Worm (Caenorhabditis elegans) whole organism, midembryonic: Measurements from ENCODE around the gene F49F1.9.

ENCODE experiments used
- T22C8.4 ChIP-seq: fragments of 200-800 bp; sonication (Bioruptor generic); IDR thresholded peaks from 2 replicates; pipeline ENCODE4 v1.3.6; 2022; ENCODE audit warnings: missing genetic modification characterization, missing compliant biosample characterization
- cog-1 ChIP-seq: sonication (generic microtip); optimal IDR thresholded peaks from 2 replicates; lab custom pipeline; 2016; ENCODE audit warnings: missing genetic modification characterization, missing compliant biosample characterization
- flt-1 ChIP-seq: fragments of 200-800 bp; sonication (Bioruptor generic); IDR thresholded peaks from 2 replicates; pipeline ENCODE4 v1.3.6; 2022; ENCODE audit warnings: missing genetic modification characterization, missing compliant biosample characterization
- klf-2 ChIP-seq: fragments of 200-800 bp; sonication (Bioruptor generic); conservative IDR thresholded peaks from 2 replicates; pipeline ENCODE4 v1.3.6; 2022; ENCODE audit warnings: missing genetic modification reagents, missing genetic modification characterization, missing compliant biosample characterization
- med-1 ChIP-seq: sonication (generic microtip); optimal IDR thresholded peaks from 2 replicates; lab custom pipeline; 2017; ENCODE audit warnings: missing genetic modification characterization, mild to moderate bottlenecking, missing compliant biosample characterization, antibody characterized with exemption, missing genetic modification reagents; ENCODE audit not compliant: insufficient read depth
- ref-1 ChIP-seq: fragments of 200-800 bp; sonication (Bioruptor generic); conservative IDR thresholded peaks from 2 replicates; pipeline ENCODE4 v1.3.6; 2022; ENCODE audit warnings: missing genetic modification reagents, missing genetic modification characterization, missing compliant biosample characterization
- tab-1 ChIP-seq: fragments of 200-800 bp; sonication (Bioruptor generic); IDR thresholded peaks from 2 replicates; pipeline ENCODE4 v1.3.6; 2022; ENCODE audit warnings: missing genetic modification characterization, missing compliant biosample characterization
- ztf-23 ChIP-seq: fragments of 200-800 bp; sonication (Bioruptor generic); IDR thresholded peaks from 2 replicates; pipeline ENCODE4 v1.3.6; 2022; ENCODE audit warnings: missing genetic modification reagents, missing genetic modification characterization, missing compliant biosample characterization
- ztf-29 ChIP-seq: fragments of 200-800 bp; sonication (Bioruptor generic); IDR thresholded peaks from 2 replicates; pipeline ENCODE4 v1.3.6; 2022; ENCODE audit warnings: missing genetic modification reagents, missing genetic modification characterization, missing compliant biosample characterization

The F49F1.9 gene

DNA sequence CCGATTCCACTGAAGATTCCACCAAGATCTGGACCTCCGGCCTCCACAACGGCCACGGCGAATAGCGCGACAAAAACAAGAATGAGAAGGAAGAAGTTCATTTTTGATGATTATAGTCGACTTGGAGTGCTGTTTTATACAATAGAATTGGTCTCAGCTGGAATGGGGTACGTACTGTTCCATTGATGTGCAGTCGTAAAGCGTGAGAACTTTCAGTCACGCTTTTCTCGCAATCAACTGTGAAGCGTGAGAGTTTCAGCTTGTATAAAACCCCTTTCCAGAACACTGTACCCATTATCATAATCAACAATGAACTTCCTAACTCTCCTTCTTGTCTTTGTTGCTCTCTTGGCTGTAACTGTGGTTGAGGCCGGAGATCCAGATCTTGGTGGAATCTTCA, 21.7 kb downstream of the F49F1.9 start, which contains the start of the genes F49F1.4 and F49F1.2:
TSS of gene F49F1.4 (minus strand) at position 101 of the 400 bp plus-strand sequence.
TSS of gene F49F1.2 (plus strand) at position 310 of the 400 bp plus-strand sequence.
- TF ChIP-seq ztf-23 (GFP tag; lab: Robert Waterston, UW) (no peak), T22C8.4 (GFP tag; lab: Robert Waterston, UW) (no peak), ztf-29 (no peak), klf-2 (GFP tag; lab: Robert Waterston, UW) (no peak), med-1 (GFP tag; lab: Kevin White, UChicago) (no peak)

DNA sequence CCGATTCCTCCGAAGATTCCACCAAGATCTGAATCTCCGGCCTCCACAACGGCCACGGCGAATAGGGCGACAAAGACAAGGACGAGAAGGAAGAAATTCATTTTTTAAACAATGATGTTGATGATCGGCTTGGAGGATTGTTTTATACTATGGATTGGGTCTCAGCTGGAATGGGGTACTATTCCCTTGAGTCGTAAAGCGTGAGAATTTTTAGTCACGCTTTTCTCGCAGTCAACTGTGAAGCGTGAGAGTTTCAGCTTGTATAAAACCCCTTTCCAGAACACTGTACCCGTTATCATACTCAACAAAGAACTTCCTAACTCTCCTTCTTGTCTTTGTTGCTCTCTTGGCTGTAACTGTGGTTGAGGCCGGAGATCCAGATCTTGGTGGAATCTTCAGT, 22.8 kb downstream of the F49F1.9 start, which contains the start of gene F49F1.15:
TSS of gene F49F1.15 (minus strand) at position 101 of the 400 bp plus-strand sequence.
- TF ChIP-seq klf-2 (GFP tag; lab: Robert Waterston, UW): no peak
- no peak for TF ChIP-seq flt-1
- no peak for TF ChIP-seq T22C8.4 (GFP tag; lab: Robert Waterston, UW)
- no peak for TF ChIP-seq med-1 (GFP tag; lab: Kevin White, UChicago)
- no peak for TF ChIP-seq tab-1 (GFP tag; lab: Robert Waterston, UW)
- TF ChIP-seq ztf-29: no peak

DNA sequence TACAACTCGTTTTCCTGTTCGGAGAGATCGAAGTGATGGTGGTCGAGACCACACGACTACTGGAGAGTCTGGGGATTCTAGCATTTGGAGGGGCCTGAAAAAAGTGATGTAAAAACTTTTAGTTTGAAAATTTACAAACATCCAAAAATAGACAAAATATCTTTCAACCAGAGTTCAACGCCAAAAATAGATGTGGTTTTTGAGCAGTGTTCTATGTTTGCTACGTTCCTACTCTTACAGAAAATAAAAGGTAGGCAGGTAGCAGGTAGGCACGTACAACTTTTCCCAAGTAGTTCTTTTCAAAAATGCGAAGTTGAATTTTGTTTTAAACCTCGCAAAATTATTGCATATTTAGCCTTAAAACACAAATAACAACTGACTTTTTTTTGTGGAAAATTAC, 25.0 kb downstream of the F49F1.9 start, which contains the start of gene F49F1.14:
TSS of gene F49F1.14 (minus strand) at position 101 of the 400 bp plus-strand sequence.
- TF ChIP-seq cog-1 (tag; lab: Kevin White, UChicago) (no peak), tab-1 (GFP tag; lab: Robert Waterston, UW) (no peak), T22C8.4 (GFP tag; lab: Robert Waterston, UW) (no peak), ztf-29 (no peak), klf-2 (GFP tag; lab: Robert Waterston, UW) (no peak), flt-1 (no peak), ref-1 (GFP tag; lab: Robert Waterston, UW) (no peak), med-1 (GFP tag; lab: Kevin White, UChicago) (no peak), ztf-23 (GFP tag; lab: Robert Waterston, UW) (no peak)

DNA sequence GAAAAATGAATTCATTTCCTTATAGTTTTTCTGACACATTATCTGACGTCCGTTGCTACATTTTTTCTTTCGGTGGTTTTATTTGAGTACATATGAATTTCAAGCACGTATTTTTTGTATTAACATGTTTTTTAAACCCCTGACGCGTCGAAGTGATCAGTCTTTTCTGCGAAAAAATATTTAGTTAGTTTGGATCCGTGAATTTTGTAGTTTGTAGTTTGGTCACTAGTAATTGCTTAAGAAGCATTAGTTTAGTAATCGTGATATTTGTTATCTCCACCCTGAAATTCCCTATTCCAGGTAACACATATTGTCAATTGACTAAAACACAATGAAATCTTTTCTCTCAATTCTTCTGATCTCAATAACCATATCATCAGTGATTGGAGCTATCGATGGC, 28.6 kb downstream of the F49F1.9 start, which contains the start of gene C35B1.7:
TSS of gene C35B1.7 (plus strand) at position 301 of the 400 bp plus-strand sequence.
- TF ChIP-seq cog-1 (tag; lab: Kevin White, UChicago): no peak
- TF ChIP-seq ref-1 (GFP tag; lab: Robert Waterston, UW): no peak
- TF ChIP-seq ztf-23 (GFP tag; lab: Robert Waterston, UW): no peak
- no peak for TF ChIP-seq T22C8.4 (GFP tag; lab: Robert Waterston, UW)
- no peak for TF ChIP-seq tab-1 (GFP tag; lab: Robert Waterston, UW)
- no peak for TF ChIP-seq klf-2 (GFP tag; lab: Robert Waterston, UW)
- no peak for TF ChIP-seq med-1 (GFP tag; lab: Kevin White, UChicago)
- no peak for TF ChIP-seq ztf-29
- TF ChIP-seq flt-1: no peak

DNA sequence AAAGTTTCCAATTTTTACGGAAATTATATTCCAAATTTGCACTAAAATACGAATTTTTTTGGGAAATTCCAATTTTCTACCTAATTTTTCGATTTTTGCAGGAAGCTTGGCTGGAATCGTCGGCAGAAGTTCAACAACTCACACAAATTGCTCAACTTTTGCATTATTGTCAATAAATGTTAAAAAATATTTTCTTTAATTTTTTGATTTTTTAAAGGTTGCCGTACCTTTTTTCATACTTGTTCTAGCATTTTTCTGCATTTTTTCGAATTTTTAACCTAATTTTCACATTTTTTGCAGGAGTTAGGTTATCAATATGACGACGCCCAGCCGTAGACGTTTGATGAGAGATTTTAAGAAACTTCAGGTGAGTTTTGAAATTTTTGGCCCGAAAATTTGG, 34.7 kb downstream of the F49F1.9 start, which contains the start of gene ubc-1:
TSS of gene ubc-1 (plus strand) at position 301 of the 400 bp plus-strand sequence.
- TF ChIP-seq tab-1 (GFP tag; lab: Robert Waterston, UW) (no peak), ztf-29 (no peak), cog-1 (tag; lab: Kevin White, UChicago) (no peak), ref-1 (GFP tag; lab: Robert Waterston, UW) (no peak), T22C8.4 (GFP tag; lab: Robert Waterston, UW) (no peak), klf-2 (GFP tag; lab: Robert Waterston, UW) (no peak), ztf-23 (GFP tag; lab: Robert Waterston, UW) (no peak), med-1 (GFP tag; lab: Kevin White, UChicago) (no peak), flt-1 (no peak)

DNA sequence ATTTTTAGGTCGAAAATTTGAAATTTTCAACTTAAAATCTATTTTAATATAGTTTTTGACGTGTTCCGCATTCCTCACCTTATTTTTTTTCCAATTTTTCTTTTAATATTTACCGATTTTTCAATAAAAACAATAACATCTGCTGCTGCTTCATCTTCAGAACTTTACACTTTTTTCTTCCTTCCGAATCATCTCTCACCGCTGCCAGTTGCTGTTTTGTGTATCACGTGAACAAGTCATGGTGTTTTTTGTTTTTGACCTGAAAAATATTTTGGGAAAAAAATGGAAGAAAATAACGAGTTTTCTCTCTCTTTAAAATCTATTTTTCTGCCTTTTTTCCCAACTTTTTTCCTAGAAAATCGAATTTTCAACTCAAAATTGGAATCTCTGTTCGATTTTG, 37.6 kb downstream of the F49F1.9 start:
- no peak for TF ChIP-seq ref-1 (GFP tag; lab: Robert Waterston, UW)
- no peak for TF ChIP-seq ztf-29
- no peak for TF ChIP-seq klf-2 (GFP tag; lab: Robert Waterston, UW)

DNA sequence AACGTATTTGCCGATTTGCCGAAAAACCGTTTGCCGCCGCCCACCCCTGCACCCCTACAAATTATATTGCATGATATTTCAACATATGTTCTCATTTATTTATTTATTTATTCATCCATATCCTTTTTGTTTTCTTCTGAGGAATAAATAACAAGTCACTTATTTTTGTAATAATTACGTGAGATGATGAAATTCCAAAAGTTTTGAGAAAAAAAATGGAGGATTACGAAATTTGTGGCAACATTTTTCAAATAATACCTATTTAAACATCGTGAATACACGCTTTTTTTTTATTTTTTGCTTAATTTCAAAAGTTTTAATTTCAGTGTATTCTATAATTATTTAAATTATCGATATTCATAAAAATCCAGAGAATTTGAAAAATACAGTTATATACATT, 40.4 kb downstream of the F49F1.9 start:
- TF ChIP-seq ref-1 (GFP tag; lab: Robert Waterston, UW): no peak

DNA sequence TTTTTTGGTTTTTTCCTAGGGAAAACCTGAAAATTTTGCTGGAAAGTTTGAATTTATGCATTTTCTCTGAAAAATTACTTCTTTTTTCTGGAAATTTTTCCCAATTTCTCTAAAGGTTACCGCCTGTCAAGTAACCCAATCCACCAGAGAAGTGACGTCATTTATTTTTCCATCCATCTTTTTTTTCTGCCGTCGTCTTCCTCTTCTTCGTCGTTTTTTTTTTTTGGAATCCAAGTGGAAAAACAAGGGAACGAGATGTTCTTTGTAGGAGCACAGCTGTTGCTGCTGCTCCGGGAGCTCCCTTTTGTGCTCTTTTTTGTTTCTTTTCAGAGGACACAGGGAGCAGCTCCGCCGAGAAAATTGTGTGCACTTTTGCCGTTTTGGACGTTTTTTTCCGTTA, 43.0 kb downstream of the F49F1.9 start:
- TF ChIP-seq klf-2 (GFP tag; lab: Robert Waterston, UW) (no peak), flt-1 (no peak), ztf-23 (GFP tag; lab: Robert Waterston, UW) (no peak), ztf-29 (no peak)

DNA sequence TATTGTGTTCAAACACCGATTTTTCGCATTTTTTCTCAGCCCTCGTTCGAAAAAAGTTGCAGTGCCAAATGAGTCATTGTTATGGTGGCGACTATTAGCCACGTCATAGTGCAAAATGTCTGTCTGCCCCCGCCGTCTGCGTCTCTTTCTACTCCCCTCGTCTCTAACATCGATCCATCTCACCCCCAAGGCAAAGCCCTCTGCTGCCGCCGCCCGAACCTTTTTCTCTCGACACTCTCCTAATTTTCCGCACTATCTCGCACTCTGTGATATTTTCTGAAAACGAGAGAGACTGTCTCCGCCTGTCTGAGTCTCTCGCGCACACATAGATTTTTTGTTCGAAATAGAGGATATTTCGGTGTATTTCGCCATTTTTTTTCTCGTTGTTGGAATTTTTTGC, 44.3 kb downstream of the F49F1.9 start:
- TF ChIP-seq flt-1: no peak
- TF ChIP-seq T22C8.4 (GFP tag; lab: Robert Waterston, UW): peak; percentile 73; the same call in 1 of the 2 replicates
- TF ChIP-seq tab-1 (GFP tag; lab: Robert Waterston, UW): no peak
- no peak for TF ChIP-seq med-1 (GFP tag; lab: Kevin White, UChicago)
- TF ChIP-seq ztf-23 (GFP tag; lab: Robert Waterston, UW): no peak
- TF ChIP-seq ztf-29: peak; percentile 85
- no peak for TF ChIP-seq ref-1 (GFP tag; lab: Robert Waterston, UW)
- TF ChIP-seq cog-1 (tag; lab: Kevin White, UChicago): no peak
- TF ChIP-seq klf-2 (GFP tag; lab: Robert Waterston, UW): no peak
